Worm (Caenorhabditis elegans) whole organism, late embryonic: ENCODE results near the gene F07C4.6.

ENCODE experiments used
- K09A11.1 ChIP-seq: sonication (generic microtip); optimal IDR thresholded peaks from 2 replicates; lab custom pipeline; 2017; ENCODE audit warnings: antibody characterized with exemption, mild to moderate bottlenecking, missing genetic modification characterization, missing compliant biosample characterization; ENCODE audit not compliant: insufficient read depth
- ahr-1 ChIP-seq: sonication (generic microtip); optimal IDR thresholded peaks from 2 replicates; lab custom pipeline; 2016; ENCODE audit warnings: missing genetic modification characterization, missing compliant biosample characterization
- ceh-18 ChIP-seq: sonication (generic microtip); optimal IDR thresholded peaks from 2 replicates; lab custom pipeline; 2016; ENCODE audit warnings: missing genetic modification characterization, missing compliant biosample characterization
- ceh-48 ChIP-seq: sonication (generic microtip); optimal IDR thresholded peaks from 2 replicates; lab custom pipeline; 2016; ENCODE audit warnings: missing genetic modification characterization, inconsistent platforms, missing compliant biosample characterization
- nhr-11 ChIP-seq: fragments of 150-350 bp; optimal IDR thresholded peaks from 2 replicates; lab custom pipeline; 2014; ENCODE audit warnings: missing biosample characterization, missing genetic modification characterization
- odd-2 ChIP-seq: sonication (generic microtip); optimal IDR thresholded peaks from 2 replicates; lab custom pipeline; 2017; ENCODE audit warnings: antibody characterized with exemption, mild to moderate bottlenecking, missing genetic modification characterization, missing compliant biosample characterization
- pag-3 ChIP-seq: sonication (generic microtip); optimal IDR thresholded peaks from 2 replicates; lab custom pipeline; 2016; ENCODE audit warnings: missing compliant biosample characterization, missing genetic modification characterization, borderline replicate concordance
- pha-2 ChIP-seq: sonication (generic microtip); optimal IDR thresholded peaks from 2 replicates; lab custom pipeline; 2017; ENCODE audit warnings: mild to moderate bottlenecking, missing genetic modification characterization, missing compliant biosample characterization
- pha-4 ChIP-seq: fragments of 150-350 bp; optimal IDR thresholded peaks from 2 replicates; lab custom pipeline; 2018; ENCODE audit warnings: missing biosample characterization, missing genetic modification reagents, missing genetic modification characterization
- pros-1 ChIP-seq: fragments of 150-350 bp; optimal IDR thresholded peaks from 2 replicates; lab custom pipeline; 2014; ENCODE audit warnings: missing biosample characterization, missing genetic modification reagents, missing genetic modification characterization
- ttx-3 ChIP-seq: sonication (generic microtip); optimal IDR thresholded peaks from 2 replicates; lab custom pipeline; 2016; ENCODE audit warnings: missing genetic modification reagents, missing genetic modification characterization, missing compliant biosample characterization
- zip-5 ChIP-seq: sonication (generic microtip); optimal IDR thresholded peaks from 2 replicates; lab custom pipeline; 2016; ENCODE audit warnings: missing genetic modification characterization, missing compliant biosample characterization

ce11 chrV:7600149-7600548 is 26.5 kb upstream of the F07C4.6 start, which contains the start of gene C50E3.9:
- no peak for TF ChIP-seq nhr-11 (tag; lab: Kevin White, UChicago)
- TF ChIP-seq K09A11.1 (tag; lab: Kevin White, UChicago) = no peak
- no peak for TF ChIP-seq pag-3 (tag; lab: Kevin White, UChicago)
- TF ChIP-seq pha-2 = no peak
- TF ChIP-seq pros-1 (tag; lab: Kevin White, UChicago) = no peak
- no peak for TF ChIP-seq zip-5 (tag; lab: Kevin White, UChicago)
- TF ChIP-seq ceh-48 (tag; lab: Kevin White, UChicago) = no peak
- no peak for TF ChIP-seq pha-4 (tag; lab: Kevin White, UChicago)
- no peak for TF ChIP-seq odd-2 (tag; lab: Kevin White, UChicago)
- no peak for TF ChIP-seq ahr-1
- no peak for TF ChIP-seq ttx-3 (tag; lab: Kevin White, UChicago)
- no peak for TF ChIP-seq ceh-18 (tag; lab: Kevin White, UChicago)
